Fruit fly (Drosophila melanogaster) whole organism, embryonic: ENCODE data around the gene nxf2.

Source experiments
- Aef1 ChIP-seq: fragments of 200-800 bp; sonication (Bioruptor generic); IDR thresholded peaks from 3 replicates; pipeline ENCODE4 v1.3.6; 2022; ENCODE audit warnings: missing biosample characterization, missing genetic modification characterization
- B-H1 ChIP-seq: fragments of 200-800 bp; sonication (Bioruptor generic); IDR thresholded peaks from 3 replicates; pipeline ENCODE4 v1.3.6; 2022; ENCODE audit warnings: missing biosample characterization, missing genetic modification characterization
- CG10274 ChIP-seq: fragments of 200-800 bp; sonication (Bioruptor generic); optimal IDR thresholded peaks from 3 replicates; lab custom pipeline; 2017; ENCODE audit warnings: missing biosample characterization, mild to moderate bottlenecking, missing genetic modification characterization
- CG10565 ChIP-seq: fragments of 200-800 bp; sonication (Bioruptor generic); optimal IDR thresholded peaks from 3 replicates; lab custom pipeline; 2016; ENCODE audit warnings: missing biosample characterization, mild to moderate bottlenecking, missing genetic modification characterization
- CG11723 ChIP-seq: fragments of 200-800 bp; sonication (Bioruptor generic); optimal IDR thresholded peaks from 2 replicates; lab custom pipeline; 2017; ENCODE audit warnings: missing biosample characterization, mild to moderate bottlenecking, missing genetic modification characterization
- CG12104 ChIP-seq: fragments of 200-800 bp; sonication (Bioruptor generic); optimal IDR thresholded peaks from 3 replicates; lab custom pipeline; 2016; ENCODE audit warnings: missing biosample characterization, missing genetic modification characterization
- CG13287 ChIP-seq: fragments of 200-800 bp; sonication (Bioruptor generic); IDR thresholded peaks from 2 replicates; pipeline ENCODE4 v1.3.6; 2022; ENCODE audit warnings: missing biosample characterization, missing genetic modification characterization; ENCODE audit not compliant: partially characterized antibody
- CG13894 ChIP-seq: fragments of 200-800 bp; sonication (Bioruptor generic); optimal IDR thresholded peaks from 3 replicates; lab custom pipeline; 2018; ENCODE audit warnings: missing biosample characterization, mild to moderate bottlenecking, missing genetic modification characterization, moderate library complexity
- CG14965 ChIP-seq: fragments of 200-800 bp; sonication (Bioruptor generic); optimal IDR thresholded peaks from 2 replicates; lab custom pipeline; 2016; ENCODE audit warnings: missing biosample characterization, missing genetic modification characterization, borderline replicate concordance
- CG15514 ChIP-seq: fragments of 200-800 bp; sonication (Bioruptor generic); optimal IDR thresholded peaks from 3 replicates; lab custom pipeline; 2017; ENCODE audit warnings: missing biosample characterization, missing genetic modification characterization, mild to moderate bottlenecking, moderate library complexity, missing genetic modification reagents
- CG16813 ChIP-seq: fragments of 200-800 bp; sonication (Bioruptor generic); IDR thresholded peaks from 3 replicates; pipeline ENCODE4 v1.3.6; 2022; ENCODE audit warnings: missing biosample characterization, missing genetic modification characterization; ENCODE audit not compliant: partially characterized antibody
- CG18476 ChIP-seq: fragments of 200-800 bp; sonication (Bioruptor generic); optimal IDR thresholded peaks from 2 replicates; lab custom pipeline; 2016; ENCODE audit warnings: missing biosample characterization, mild to moderate bottlenecking, missing genetic modification characterization
- CG2202 ChIP-seq: fragments of 200-800 bp; sonication (Bioruptor generic); optimal IDR thresholded peaks from 2 replicates; lab custom pipeline; 2018; ENCODE audit warnings: missing biosample characterization, mild to moderate bottlenecking, missing genetic modification characterization
- CG30020 ChIP-seq: fragments of 200-800 bp; optimal IDR thresholded peaks from 2 replicates; lab custom pipeline; 2019; ENCODE audit warnings: missing biosample characterization, mild to moderate bottlenecking, missing genetic modification characterization, moderate library complexity
- CG33557 ChIP-seq: fragments of 200-800 bp; sonication (Bioruptor generic); optimal IDR thresholded peaks from 2 replicates; lab custom pipeline; 2019; ENCODE audit warnings: missing biosample characterization, mild to moderate bottlenecking, missing genetic modification characterization, moderate library complexity
- CG5953 ChIP-seq: fragments of 200-800 bp; sonication (Bioruptor generic); IDR thresholded peaks from 2 replicates; pipeline ENCODE4 v1.3.6; 2022; ENCODE audit warnings: missing biosample characterization, missing genetic modification characterization
- CG6254 ChIP-seq: fragments of 200-800 bp; sonication (Bioruptor generic); optimal IDR thresholded peaks from 3 replicates; lab custom pipeline; 2017; ENCODE audit warnings: mild to moderate bottlenecking, missing biosample characterization, missing genetic modification reagents, missing genetic modification characterization
- CG6689 ChIP-seq: fragments of 200-800 bp; sonication (Bioruptor generic); IDR thresholded peaks from 2 replicates; pipeline ENCODE4 v1.3.6; 2022; ENCODE audit warnings: missing biosample characterization, missing genetic modification characterization
- CG7928 ChIP-seq: fragments of 200-800 bp; sonication (Bioruptor generic); optimal IDR thresholded peaks from 2 replicates; lab custom pipeline; 2017; ENCODE audit warnings: missing biosample characterization, mild to moderate bottlenecking, missing genetic modification characterization
- CG8765 ChIP-seq: fragments of 200-800 bp; sonication (Bioruptor generic); IDR thresholded peaks from 2 replicates; pipeline ENCODE4 v1.3.6; 2022; ENCODE audit warnings: missing biosample characterization, missing genetic modification characterization
- CG9437 ChIP-seq: fragments of 200-800 bp; sonication (Bioruptor generic); optimal IDR thresholded peaks from 2 replicates; lab custom pipeline; 2018; ENCODE audit warnings: missing biosample characterization, mild to moderate bottlenecking, missing genetic modification characterization
- CG9817 ChIP-seq: fragments of 200-800 bp; sonication (Bioruptor generic); optimal IDR thresholded peaks from 2 replicates; lab custom pipeline; 2018; ENCODE audit warnings: missing biosample characterization, mild to moderate bottlenecking, missing genetic modification characterization, moderate library complexity
- CTCF ChIP-seq: fragments of 200-800 bp; sonication (Bioruptor generic); optimal IDR thresholded peaks from 2 replicates; lab custom pipeline; 2017; ENCODE audit warnings: missing biosample characterization, mild to moderate bottlenecking, missing genetic modification characterization, moderate library complexity
- Deaf1 ChIP-seq: fragments of 200-800 bp; optimal IDR thresholded peaks from 3 replicates; lab custom pipeline; 2019; ENCODE audit warnings: missing biosample characterization, mild to moderate bottlenecking, missing genetic modification characterization, moderate library complexity
- Dip2 ChIP-seq: fragments of 200-800 bp; sonication (Bioruptor generic); IDR thresholded peaks from 2 replicates; pipeline ENCODE4 v1.3.6; 2022; ENCODE audit warnings: missing biosample characterization, missing genetic modification characterization
- Gug ChIP-seq: fragments of 200-800 bp; sonication (Bioruptor generic); IDR thresholded peaks from 4 replicates; pipeline ENCODE4 v1.3.6; 2022; ENCODE audit warnings: missing biosample characterization, missing genetic modification characterization
- H15 ChIP-seq: fragments of 200-800 bp; sonication (Bioruptor generic); IDR thresholded peaks from 3 replicates; pipeline ENCODE4 v1.3.6; 2022; ENCODE audit warnings: missing biosample characterization, missing genetic modification characterization
- Hmx ChIP-seq: fragments of 200-800 bp; sonication (Bioruptor generic); optimal IDR thresholded peaks from 2 replicates; lab custom pipeline; 2016; ENCODE audit warnings: missing biosample characterization, missing genetic modification characterization
- Hr78 ChIP-seq, 2 experiments: fragments of 200-800 bp in 1 of 2; fragments of >200 bp in 1 of 2; sonication (Bioruptor generic) in 1 of 2; optimal IDR thresholded peaks; 2 replicates each; lab custom pipeline; 2017 to 2019; ENCODE audit warnings: missing biosample characterization in 2 of 2, missing genetic modification characterization in 2 of 2, mild to moderate bottlenecking in 1 of 2, moderate library complexity in 1 of 2
- Hsf ChIP-seq: fragments of 200-800 bp; sonication (Bioruptor generic); optimal IDR thresholded peaks from 3 replicates; lab custom pipeline; 2016; ENCODE audit warnings: missing biosample characterization, missing genetic modification characterization
- Six4 ChIP-seq: fragments of 200-800 bp; sonication (Bioruptor generic); optimal IDR thresholded peaks from 2 replicates; lab custom pipeline; 2016; ENCODE audit warnings: missing biosample characterization, missing genetic modification characterization
- Sox102F ChIP-seq: fragments of 200-800 bp; sonication (Bioruptor generic); optimal IDR thresholded peaks from 2 replicates; lab custom pipeline; 2018; ENCODE audit warnings: missing biosample characterization, mild to moderate bottlenecking, missing genetic modification characterization, moderate library complexity
- Spps ChIP-seq: fragments of 200-800 bp; sonication (Bioruptor generic); optimal IDR thresholded peaks from 2 replicates; lab custom pipeline; 2018; ENCODE audit warnings: missing biosample characterization, mild to moderate bottlenecking, missing genetic modification characterization
- ato ChIP-seq: fragments of 200-800 bp; sonication (Bioruptor generic); IDR thresholded peaks from 2 replicates; pipeline ENCODE4 v1.3.6; 2022; ENCODE audit warnings: missing biosample characterization, missing genetic modification characterization; ENCODE audit not compliant: partially characterized antibody
- bowl ChIP-seq: fragments of 200-800 bp; sonication (Bioruptor generic); IDR thresholded peaks from 2 replicates; pipeline ENCODE4 v1.3.6; 2022; ENCODE audit warnings: missing biosample characterization, missing genetic modification characterization
- dm ChIP-seq: fragments of 200-800 bp; sonication (Bioruptor generic); optimal IDR thresholded peaks from 3 replicates; lab custom pipeline; 2016; ENCODE audit warnings: missing biosample characterization, missing genetic modification characterization
- jumu ChIP-seq: fragments of 200-800 bp; sonication (Bioruptor generic); optimal IDR thresholded peaks from 3 replicates; lab custom pipeline; 2016; ENCODE audit warnings: missing biosample characterization, missing genetic modification characterization
- kah ChIP-seq: fragments of 200-800 bp; sonication (Bioruptor generic); optimal IDR thresholded peaks from 2 replicates; lab custom pipeline; 2018; ENCODE audit warnings: missing biosample characterization, mild to moderate bottlenecking, missing genetic modification characterization
- ken ChIP-seq: fragments of 200-800 bp; sonication (Bioruptor generic); IDR thresholded peaks from 3 replicates; pipeline ENCODE4 v1.3.6; 2022; ENCODE audit warnings: missing biosample characterization, missing genetic modification characterization
- knrl ChIP-seq: fragments of 200-800 bp; sonication (Bioruptor generic); IDR thresholded peaks from 3 replicates; pipeline ENCODE4 v1.3.6; 2022; ENCODE audit warnings: missing biosample characterization, missing genetic modification characterization; ENCODE audit not compliant: partially characterized antibody
- lov ChIP-seq, 2 experiments: fragments of 200-800 bp in 1 of 2; fragments of >200 bp in 1 of 2; sonication (Bioruptor generic) in 1 of 2; IDR thresholded peaks in 1 of 2; optimal IDR thresholded peaks in 1 of 2; 2 replicates in 1 of 2; 3 replicates in 1 of 2; pipeline versions ENCODE4 v1.3.6 to Lab custom; 2017 to 2022; ENCODE audit warnings: missing biosample characterization in 1 of 2, missing genetic modification characterization in 1 of 2
- mam ChIP-seq: fragments of 200-800 bp; sonication (Bioruptor generic); optimal IDR thresholded peaks from 3 replicates; lab custom pipeline; 2016; ENCODE audit warnings: missing biosample characterization, missing genetic modification characterization
- nerfin-1 ChIP-seq: fragments of 200-800 bp; sonication (Bioruptor generic); optimal IDR thresholded peaks from 3 replicates; lab custom pipeline; 2019; ENCODE audit warnings: missing biosample characterization, mild to moderate bottlenecking, missing genetic modification characterization, moderate library complexity
- nerfin-2 ChIP-seq: fragments of 200-800 bp; sonication (Bioruptor generic); IDR thresholded peaks from 2 replicates; pipeline ENCODE4 v1.3.6; 2022; ENCODE audit warnings: missing biosample characterization, missing genetic modification characterization; ENCODE audit not compliant: partially characterized antibody
- pum ChIP-seq: fragments of 200-800 bp; sonication (Bioruptor generic); optimal IDR thresholded peaks from 2 replicates; lab custom pipeline; 2016; ENCODE audit warnings: missing biosample characterization, missing genetic modification characterization
- schlank ChIP-seq: fragments of 200-800 bp; sonication (Bioruptor generic); optimal IDR thresholded peaks from 2 replicates; lab custom pipeline; 2018; ENCODE audit warnings: missing biosample characterization, mild to moderate bottlenecking, missing genetic modification characterization
- stc ChIP-seq: fragments of 200-800 bp; sonication (Bioruptor generic); IDR thresholded peaks from 2 replicates; pipeline ENCODE4 v1.3.6; 2022; ENCODE audit warnings: missing biosample characterization, missing genetic modification characterization
- vvl ChIP-seq: fragments of 200-800 bp; sonication (Bioruptor generic); IDR thresholded peaks from 2 replicates; pipeline ENCODE4 v1.3.6; 2022; ENCODE audit warnings: missing biosample characterization, missing genetic modification characterization
- zfh1 ChIP-seq: fragments of 200-800 bp; sonication (Bioruptor generic); IDR thresholded peaks from 3 replicates; pipeline ENCODE4 v1.3.6; 2022; ENCODE audit warnings: missing biosample characterization, missing genetic modification characterization

Gene nxf2

dm6 chr3L:16571014-16571738 is 8.9 kb downstream of the nxf2 start:
- no peak for TF ChIP-seq bowl (GFP tag; lab: Robert Waterston, UW)
- TF ChIP-seq H15 (GFP tag; lab: Robert Waterston, UW), result no peak
- TF ChIP-seq dm (GFP tag; lab: Kevin White, UChicago), result no peak
- peak; percentile 55; the same call in 1 of the 2 replicates for TF ChIP-seq stc
- peak; percentile 30 for TF ChIP-seq CG13894 (tag; lab: Kevin White, UChicago)
- no peak for TF ChIP-seq CG2202 (tag; lab: Kevin White, UChicago)
- no peak for TF ChIP-seq CG30020
- TF ChIP-seq Hr78 (GFP tag; optimal IDR thresholded peaks at IDR 0.05; lab: Kevin White, UChicago), result no peak
- TF ChIP-seq Six4, result no peak
- peak; percentile 50 for TF ChIP-seq mam (GFP tag; lab: Kevin White, UChicago)
- peak; percentile 68 for TF ChIP-seq Hsf (GFP tag; lab: Kevin White, UChicago)
- no peak for TF ChIP-seq CG13287 (GFP tag; lab: Robert Waterston, UW)
- TF ChIP-seq ken (GFP tag; lab: Robert Waterston, UW), result no peak
- peak; percentile 24 for TF ChIP-seq CG9817
- TF ChIP-seq ato (GFP tag; lab: Robert Waterston, UW), result no peak
- no peak for TF ChIP-seq CG10274 (GFP tag; lab: Kevin White, UChicago)
- TF ChIP-seq Dip2 (GFP tag; lab: Robert Waterston, UW), result no peak
- no peak for TF ChIP-seq CTCF (GFP tag; lab: Kevin White, UChicago)
- TF ChIP-seq Sox102F (GFP tag; lab: Kevin White, UChicago), result no peak
- no peak for TF ChIP-seq CG11723 (GFP tag; lab: Kevin White, UChicago)
- no peak for TF ChIP-seq CG12104 (GFP tag; lab: Kevin White, UChicago)
- TF ChIP-seq CG8765 (GFP tag; lab: Robert Waterston, UW), result no peak
- TF ChIP-seq vvl, result peak; percentile 22; the same call in 1 of the 2 replicates
- no peak for TF ChIP-seq nerfin-2 (GFP tag; lab: Robert Waterston, UW)
- TF ChIP-seq Gug (GFP tag; lab: Robert Waterston, UW), result no peak
- TF ChIP-seq Spps (tag; lab: Kevin White, UChicago), result no peak
- no peak for TF ChIP-seq Hmx (GFP tag; lab: Kevin White, UChicago)
- no peak for TF ChIP-seq CG5953 (GFP tag; lab: Robert Waterston, UW)
- no peak for TF ChIP-seq CG7928 (GFP tag; lab: Kevin White, UChicago)
- peak; percentile 34 for TF ChIP-seq Deaf1 (tag; lab: Kevin White, UChicago)
- TF ChIP-seq zfh1 (GFP tag; lab: Robert Waterston, UW), result peak; percentile 37; the same call in 1 of the 3 replicates
- TF ChIP-seq kah (GFP tag; lab: Kevin White, UChicago), result no peak
- peak; percentile 23 for TF ChIP-seq CG9437 (GFP tag; lab: Kevin White, UChicago)
- no peak for TF ChIP-seq CG6254 (GFP tag; lab: Kevin White, UChicago)
- no peak; the same call in 2 of the 3 replicates for TF ChIP-seq B-H1
- no peak for TF ChIP-seq schlank
- TF ChIP-seq CG15514, result peak; percentile 20
- TF ChIP-seq CG33557, result no peak
- TF ChIP-seq nerfin-1 (tag; lab: Kevin White, UChicago), result no peak
- no peak for TF ChIP-seq lov (optimal IDR thresholded peaks at IDR 0.05; lab: Kevin White, UChicago)
- TF ChIP-seq lov (GFP tag; IDR thresholded peaks at IDR 0.05; lab: Robert Waterston, UW), result 0 out of 3 replicates have a peak, but pooled peaks have one; percentile 38
- no peak for TF ChIP-seq jumu (GFP tag; lab: Kevin White, UChicago)
- TF ChIP-seq knrl (GFP tag; lab: Robert Waterston, UW), result no peak
- TF ChIP-seq CG6689, result peak; percentile 64; the same call in 1 of the 2 replicates
- TF ChIP-seq CG18476 (GFP tag; lab: Kevin White, UChicago), result peak; percentile 45
- TF ChIP-seq Aef1 (GFP tag; lab: Robert Waterston, UW), result peak; percentile 47; the same call in 2 of the 3 replicates
- TF ChIP-seq CG10565 (GFP tag; lab: Kevin White, UChicago), result no peak
- TF ChIP-seq pum (GFP tag; lab: Kevin White, UChicago), result peak; percentile 36
- TF ChIP-seq CG16813 (GFP tag; lab: Robert Waterston, UW), result no peak
- TF ChIP-seq CG14965 (GFP tag; lab: Kevin White, UChicago), result no peak
